Worm (Caenorhabditis elegans) whole organism, mixed stage, embryonic: ENCODE measurements around the gene let-711.

Source experiments
- M03D4.4 ChIP-seq: sonication (generic microtip); optimal IDR thresholded peaks from 2 replicates; lab custom pipeline; 2017; ENCODE audit warnings: mild to moderate bottlenecking, missing genetic modification characterization, missing compliant biosample characterization
- bed-3 ChIP-seq: fragments of 200-800 bp; sonication (Bioruptor generic); optimal IDR thresholded peaks from 3 replicates; lab custom pipeline; 2018; ENCODE audit warnings: mild to moderate bottlenecking, missing genetic modification characterization, moderate library complexity, missing compliant biosample characterization
- blmp-1 ChIP-seq: fragments of 150-350 bp; optimal IDR thresholded peaks from 2 replicates; lab custom pipeline; 2014; ENCODE audit warnings: missing biosample characterization, missing genetic modification characterization
- ceh-39 ChIP-seq: fragments of 150-350 bp; optimal IDR thresholded peaks from 2 replicates; lab custom pipeline; 2014; ENCODE audit warnings: missing biosample characterization, missing genetic modification characterization
- ceh-43 ChIP-seq: fragments of 200-800 bp; sonication (Bioruptor generic); optimal IDR thresholded peaks from 2 replicates; lab custom pipeline; 2018; ENCODE audit warnings: mild to moderate bottlenecking, missing genetic modification characterization, moderate library complexity, missing compliant biosample characterization
- ceh-83 ChIP-seq: fragments of 200-800 bp; sonication (Bioruptor generic); optimal IDR thresholded peaks from 2 replicates; lab custom pipeline; 2018; ENCODE audit warnings: mild to moderate bottlenecking, missing genetic modification characterization, missing compliant biosample characterization
- ces-1 ChIP-seq: fragments of 150-350 bp; optimal IDR thresholded peaks from 2 replicates; lab custom pipeline; 2014; ENCODE audit warnings: missing biosample characterization, missing genetic modification reagents, missing genetic modification characterization
- cnd-1 ChIP-seq: fragments of 200-800 bp; sonication (Bioruptor generic); optimal IDR thresholded peaks from 2 replicates; lab custom pipeline; 2018; ENCODE audit warnings: mild to moderate bottlenecking, missing genetic modification characterization, missing compliant biosample characterization
- drap-1 ChIP-seq: fragments of 200-800 bp; sonication (Bioruptor generic); optimal IDR thresholded peaks from 3 replicates; lab custom pipeline; 2018; ENCODE audit warnings: mild to moderate bottlenecking, missing genetic modification characterization, missing compliant biosample characterization
- elt-1 ChIP-seq: sonication (generic microtip); optimal IDR thresholded peaks from 2 replicates; lab custom pipeline; 2017; ENCODE audit warnings: missing genetic modification characterization, mild to moderate bottlenecking, missing compliant biosample characterization, antibody characterized with exemption, moderate library complexity, borderline replicate concordance; ENCODE audit not compliant: insufficient read depth
- elt-3 ChIP-seq: fragments of 150-350 bp; optimal IDR thresholded peaks from 2 replicates; lab custom pipeline; 2014; ENCODE audit warnings: missing biosample characterization, missing genetic modification characterization
- flh-1 ChIP-seq: fragments of 200-800 bp; sonication (Bioruptor generic); optimal IDR thresholded peaks from 2 replicates; lab custom pipeline; 2018; ENCODE audit warnings: mild to moderate bottlenecking, missing genetic modification characterization, moderate library complexity, missing compliant biosample characterization
- hlh-1 ChIP-seq: fragments of 150-350 bp; optimal IDR thresholded peaks from 2 replicates; lab custom pipeline; 2014; ENCODE audit warnings: missing biosample characterization, missing genetic modification reagents, missing genetic modification characterization
- lin-13 ChIP-seq: fragments of 150-350 bp; optimal IDR thresholded peaks from 2 replicates; lab custom pipeline; 2014; ENCODE audit warnings: missing biosample characterization, missing genetic modification characterization
- lin-32 ChIP-seq: fragments of 200-800 bp; sonication (Bioruptor generic); optimal IDR thresholded peaks from 2 replicates; lab custom pipeline; 2018; ENCODE audit warnings: mild to moderate bottlenecking, missing genetic modification characterization, missing compliant biosample characterization
- lsy-2 ChIP-seq: fragments of 150-350 bp; optimal IDR thresholded peaks from 2 replicates; lab custom pipeline; 2014; ENCODE audit warnings: missing biosample characterization, missing genetic modification characterization
- mab-5 ChIP-seq: fragments of 150-350 bp; optimal IDR thresholded peaks from 2 replicates; lab custom pipeline; 2014; ENCODE audit warnings: missing biosample characterization, missing genetic modification characterization
- mep-1 ChIP-seq: fragments of 150-350 bp; optimal IDR thresholded peaks from 2 replicates; lab custom pipeline; 2017; ENCODE audit warnings: missing biosample characterization, missing genetic modification reagents, missing genetic modification characterization, inconsistent platforms
- mls-2 ChIP-seq: sonication (generic microtip); optimal IDR thresholded peaks from 2 replicates; lab custom pipeline; 2016; ENCODE audit warnings: mild to moderate bottlenecking, missing genetic modification characterization, moderate library complexity, missing compliant biosample characterization
- nhr-12 ChIP-seq: fragments of 150-350 bp; optimal IDR thresholded peaks from 2 replicates; lab custom pipeline; 2014; ENCODE audit warnings: missing biosample characterization, missing genetic modification characterization
- nhr-2 ChIP-seq: fragments of 150-350 bp; optimal IDR thresholded peaks from 2 replicates; lab custom pipeline; 2014; ENCODE audit warnings: missing biosample characterization, missing genetic modification characterization
- nhr-237 ChIP-seq: fragments of 150-350 bp; optimal IDR thresholded peaks from 2 replicates; lab custom pipeline; 2014; ENCODE audit warnings: missing biosample characterization, missing genetic modification characterization
- nhr-28 ChIP-seq: fragments of 150-350 bp; optimal IDR thresholded peaks from 2 replicates; lab custom pipeline; 2014; ENCODE audit warnings: missing biosample characterization, missing genetic modification characterization
- nhr-76 ChIP-seq: sonication (generic microtip); optimal IDR thresholded peaks from 2 replicates; lab custom pipeline; 2017; ENCODE audit warnings: missing biosample characterization, missing genetic modification characterization
- pha-4 ChIP-seq: fragments of 150-350 bp; optimal IDR thresholded peaks from 2 replicates; lab custom pipeline; 2018; ENCODE audit warnings: missing biosample characterization, missing genetic modification reagents, missing genetic modification characterization
- sem-2 ChIP-seq: fragments of 200-800 bp; sonication (Bioruptor generic); optimal IDR thresholded peaks from 2 replicates; lab custom pipeline; 2018; ENCODE audit warnings: mild to moderate bottlenecking, missing genetic modification characterization, missing compliant biosample characterization
- snpc-4 ChIP-seq: fragments of 150-350 bp; optimal IDR thresholded peaks from 2 replicates; lab custom pipeline; 2014; ENCODE audit warnings: missing biosample characterization, missing genetic modification characterization
- sptf-1 ChIP-seq: sonication (generic microtip); optimal IDR thresholded peaks from 2 replicates; lab custom pipeline; 2017; ENCODE audit warnings: mild to moderate bottlenecking, missing genetic modification characterization, moderate library complexity, missing compliant biosample characterization
- tbx-8 ChIP-seq: fragments of 200-800 bp; sonication (Bioruptor generic); optimal IDR thresholded peaks from 2 replicates; lab custom pipeline; 2018; ENCODE audit warnings: mild to moderate bottlenecking, missing genetic modification characterization, moderate library complexity, missing compliant biosample characterization
- unc-120 ChIP-seq: sonication (generic microtip); optimal IDR thresholded peaks from 2 replicates; lab custom pipeline; 2017; ENCODE audit warnings: missing genetic modification characterization, missing compliant biosample characterization; ENCODE audit not compliant: poor library complexity, severe bottlenecking
- unc-39 ChIP-seq: fragments of 150-350 bp; optimal IDR thresholded peaks from 2 replicates; lab custom pipeline; 2014; ENCODE audit warnings: missing biosample characterization, missing genetic modification characterization
- unc-62 ChIP-seq: fragments of 150-350 bp; optimal IDR thresholded peaks from 2 replicates; lab custom pipeline; 2014; ENCODE audit warnings: missing biosample characterization, missing genetic modification reagents, missing genetic modification characterization
- zip-8 ChIP-seq: fragments of 150-350 bp; optimal IDR thresholded peaks from 2 replicates; lab custom pipeline; 2014; ENCODE audit warnings: missing biosample characterization, missing genetic modification characterization
- ztf-11 ChIP-seq: fragments of 150-350 bp; optimal IDR thresholded peaks from 2 replicates; lab custom pipeline; 2014; ENCODE audit warnings: missing biosample characterization, missing genetic modification characterization

The let-711 gene

DNA sequence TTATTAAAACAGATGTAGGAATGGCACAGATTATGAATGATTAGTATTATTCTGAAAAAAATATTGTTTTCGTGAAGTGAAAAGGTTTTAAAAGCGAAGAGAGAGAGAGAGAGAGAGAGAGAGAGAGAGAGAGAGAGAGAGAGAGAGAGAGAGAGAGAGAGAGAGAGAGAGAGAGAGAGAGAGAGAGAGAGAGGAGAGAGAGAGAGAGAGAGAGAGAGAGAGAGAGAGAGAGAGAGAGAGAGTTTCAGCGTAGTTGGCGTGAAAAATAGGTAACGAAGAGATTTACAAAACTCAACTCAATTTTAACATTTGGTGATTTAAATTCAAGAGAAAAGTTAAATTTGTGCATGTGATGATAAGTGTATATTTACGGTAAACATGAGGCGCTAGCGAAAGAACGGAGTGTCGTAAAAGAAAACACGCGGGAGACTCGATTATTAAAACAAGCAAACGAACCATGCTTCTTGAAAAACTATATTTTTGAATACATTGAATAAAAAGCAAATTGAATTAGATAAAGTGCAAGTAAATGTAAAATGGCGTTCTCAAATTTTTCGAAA lies 21.6 kb downstream of the let-711 start, which contains the start of gene panl-2:
panl-2 (minus strand) TSS at position 51 of the 560 bp plus-strand sequence.
- TF ChIP-seq mab-5 (tag; lab: Kevin White, UChicago) (no peak), nhr-12 (no peak), nhr-237 (tag; lab: Kevin White, UChicago) (peak; percentile 32), ceh-83 (GFP tag; lab: Kevin White, UChicago) (no peak), nhr-2 (tag; lab: Kevin White, UChicago) (no peak), M03D4.4 (tag; lab: Kevin White, UChicago) (no peak), lin-32 (GFP tag; lab: Kevin White, UChicago) (no peak), lsy-2 (tag; lab: Kevin White, UChicago) (peak; percentile 65), zip-8 (tag; lab: Kevin White, UChicago) (no peak), bed-3 (no peak), sem-2 (no peak), flh-1 (GFP tag; lab: Kevin White, UChicago) (no peak), nhr-76 (no peak), ces-1 (GFP tag; lab: Kevin White, UChicago) (peak; percentile 34), lin-13 (tag; lab: Kevin White, UChicago) (no peak), tbx-8 (no peak), ztf-11 (no peak), mep-1 (tag; lab: Kevin White, UChicago) (no peak), unc-39 (tag; lab: Kevin White, UChicago) (no peak), unc-62 (no peak), unc-120 (tag; lab: Kevin White, UChicago) (no peak), elt-3 (no peak), drap-1 (GFP tag; lab: Kevin White, UChicago) (no peak), blmp-1 (tag; lab: Kevin White, UChicago) (no peak), cnd-1 (tag; lab: Kevin White, UChicago) (no peak), elt-1 (tag; lab: Kevin White, UChicago) (no peak)

DNA sequence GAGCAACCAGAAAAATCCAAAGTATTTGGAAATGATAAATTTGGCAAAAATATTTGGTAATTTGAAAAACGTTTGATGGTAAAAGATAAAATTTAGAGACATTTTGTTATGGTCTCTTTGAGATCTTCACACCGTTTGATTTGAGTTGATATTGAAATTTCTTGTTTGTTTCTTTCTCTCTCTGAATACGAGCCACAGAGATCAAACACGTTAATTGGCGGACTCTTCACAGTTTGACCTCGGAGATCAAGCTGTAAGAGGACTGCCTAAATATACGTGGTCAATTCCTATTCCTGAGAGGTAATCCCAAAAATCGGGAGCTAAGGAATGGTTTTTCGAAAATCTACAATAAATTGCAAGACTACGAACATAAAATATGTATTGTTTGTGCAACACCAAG lies 22.1 kb downstream of the let-711 start:
- no peak for TF ChIP-seq cnd-1 (tag; lab: Kevin White, UChicago)
- TF ChIP-seq elt-3 = no peak
- no peak for TF ChIP-seq elt-1 (tag; lab: Kevin White, UChicago)

DNA sequence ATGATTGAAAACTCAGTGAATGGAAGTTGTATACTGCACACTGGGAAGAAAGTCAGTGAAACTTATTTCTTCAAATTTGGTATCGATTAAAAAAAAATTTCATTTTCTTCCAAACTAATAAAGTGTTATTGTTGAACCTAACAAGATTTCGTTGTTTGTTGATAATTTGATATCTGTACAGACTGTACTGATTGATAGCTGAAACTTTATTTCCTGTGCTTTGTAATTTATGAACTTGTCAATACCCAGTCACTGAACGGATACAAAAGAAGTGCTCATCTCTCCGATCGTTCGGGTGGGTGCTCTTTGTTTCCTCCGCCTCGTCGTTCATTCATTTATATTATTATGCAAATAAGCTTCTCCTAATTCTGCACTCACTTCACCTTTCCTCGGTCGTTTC lies 22.6 kb downstream of the let-711 start, which contains the start of gene F31E3.12:
F31E3.12 (plus strand) TSS at position 301 of the 400 bp plus-strand sequence.
- TF ChIP-seq elt-3 (no peak), nhr-28 (no peak), nhr-12 (no peak), lin-13 (tag; lab: Kevin White, UChicago) (no peak), flh-1 (GFP tag; lab: Kevin White, UChicago) (no peak), zip-8 (tag; lab: Kevin White, UChicago) (no peak), tbx-8 (no peak), ces-1 (GFP tag; lab: Kevin White, UChicago) (no peak), sem-2 (no peak), sptf-1 (tag; lab: Kevin White, UChicago) (no peak), hlh-1 (tag; lab: Kevin White, UChicago) (no peak), bed-3 (no peak), cnd-1 (tag; lab: Kevin White, UChicago) (no peak), M03D4.4 (tag; lab: Kevin White, UChicago) (no peak), unc-62 (no peak), unc-120 (tag; lab: Kevin White, UChicago) (no peak), lin-32 (GFP tag; lab: Kevin White, UChicago) (no peak), mls-2 (tag; lab: Kevin White, UChicago) (no peak), ceh-43 (GFP tag; lab: Kevin White, UChicago) (no peak)
- TF ChIP-seq, all 35 proteins: peak for 0

DNA sequence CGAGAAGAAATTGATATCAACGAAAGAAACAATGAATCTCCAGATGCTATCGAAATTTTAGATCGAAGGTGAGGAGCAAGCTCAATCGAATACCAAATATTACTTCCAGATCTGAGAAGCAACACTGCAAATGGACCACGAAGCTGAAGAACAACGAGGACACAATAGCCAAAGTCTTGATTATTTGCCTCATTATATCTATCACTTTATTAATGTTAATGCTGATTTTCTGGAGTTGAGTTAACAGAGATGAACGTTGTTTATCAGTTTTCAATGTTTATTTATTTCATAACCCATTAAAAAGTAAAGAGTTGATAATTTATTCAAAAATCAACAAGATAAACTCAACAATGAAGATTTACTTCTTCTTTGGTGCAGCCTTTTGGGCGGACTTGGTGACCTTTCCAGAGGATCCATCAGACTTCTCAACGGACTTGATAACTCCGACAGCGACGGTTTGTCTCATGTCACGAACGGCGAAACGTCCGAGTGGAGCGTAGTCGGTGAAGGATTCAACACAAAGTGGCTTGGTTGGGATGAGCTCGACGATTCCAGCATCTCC lies 23.3 kb downstream of the let-711 start:
- TF ChIP-seq cnd-1 (tag; lab: Kevin White, UChicago) = no peak
- no peak for TF ChIP-seq ceh-43 (GFP tag; lab: Kevin White, UChicago)
- TF ChIP-seq ceh-39 = no peak
- no peak for TF ChIP-seq ztf-11
- no peak for TF ChIP-seq pha-4 (tag; lab: Kevin White, UChicago)
- no peak for TF ChIP-seq unc-120 (tag; lab: Kevin White, UChicago)
- no peak for TF ChIP-seq sptf-1 (tag; lab: Kevin White, UChicago)
- TF ChIP-seq lsy-2 (tag; lab: Kevin White, UChicago) = no peak
- TF ChIP-seq elt-1 (tag; lab: Kevin White, UChicago) = no peak
- TF ChIP-seq mep-1 (tag; lab: Kevin White, UChicago) = no peak
- TF ChIP-seq zip-8 (tag; lab: Kevin White, UChicago) = no peak
- no peak for TF ChIP-seq lin-32 (GFP tag; lab: Kevin White, UChicago)
- TF ChIP-seq nhr-237 (tag; lab: Kevin White, UChicago) = no peak
- TF ChIP-seq lin-13 (tag; lab: Kevin White, UChicago) = no peak
- TF ChIP-seq ces-1 (GFP tag; lab: Kevin White, UChicago) = no peak
- TF ChIP-seq elt-3 = no peak
- no peak for TF ChIP-seq snpc-4 (tag; lab: Kevin White, UChicago)
